Fruit fly (Drosophila melanogaster): ENCODE results near the gene CG13386.

Gene CG13386

dm6 chr2L:8382646-8383045 lies 16.2 kb upstream of the CG13386 start, which contains the start of the genes CG13392 and Rcd4 (continued):
- TF ChIP-seq Eip93F (GFP tag; optimal IDR thresholded peaks at IDR 0.05) (no peak), lz (GFP tag; optimal IDR thresholded peaks at IDR 0.05) (peak; percentile 75), CG11762 (GFP tag; optimal IDR thresholded peaks at IDR 0.05; ENCODE audit: insufficient read depth) (peak; percentile 21), CG11902 (GFP tag; optimal IDR thresholded peaks at IDR 0.05) (peak; percentile 39), CG11294 (GFP tag; IDR thresholded peaks at IDR 0.05) (peak; percentile 38; the same call in 1 of the 2 replicates), svp (GFP tag) (peak; percentile 47), Sox102F (GFP tag; optimal IDR thresholded peaks at IDR 0.05) (peak; percentile 65), dsx (GFP tag; optimal IDR thresholded peaks at IDR 0.05; ENCODE audit: poor library complexity, severe bottlenecking) (peak; percentile 30), esn (GFP tag; optimal IDR thresholded peaks at IDR 0.05) (peak; percentile 77), fkh (GFP tag; optimal IDR thresholded peaks at IDR 0.05) (no peak), CG7368 (GFP tag; optimal IDR thresholded peaks at IDR 0.05) (peak; percentile 59), net (GFP tag; optimal IDR thresholded peaks at IDR 0.05) (peak; percentile 52), cyc (GFP tag; optimal IDR thresholded peaks at IDR 0.05) (peak; percentile 77), Ets96B (tag; optimal IDR thresholded peaks at IDR 0.05) (peak; percentile 12), CG3032 (tag; optimal IDR thresholded peaks at IDR 0.05) (peak; percentile 47), CG34406 (GFP tag; optimal IDR thresholded peaks at IDR 0.05) (peak; percentile 14), eg (GFP tag; IDR thresholded peaks at IDR 0.05) (peak; percentile 64)

DNA sequence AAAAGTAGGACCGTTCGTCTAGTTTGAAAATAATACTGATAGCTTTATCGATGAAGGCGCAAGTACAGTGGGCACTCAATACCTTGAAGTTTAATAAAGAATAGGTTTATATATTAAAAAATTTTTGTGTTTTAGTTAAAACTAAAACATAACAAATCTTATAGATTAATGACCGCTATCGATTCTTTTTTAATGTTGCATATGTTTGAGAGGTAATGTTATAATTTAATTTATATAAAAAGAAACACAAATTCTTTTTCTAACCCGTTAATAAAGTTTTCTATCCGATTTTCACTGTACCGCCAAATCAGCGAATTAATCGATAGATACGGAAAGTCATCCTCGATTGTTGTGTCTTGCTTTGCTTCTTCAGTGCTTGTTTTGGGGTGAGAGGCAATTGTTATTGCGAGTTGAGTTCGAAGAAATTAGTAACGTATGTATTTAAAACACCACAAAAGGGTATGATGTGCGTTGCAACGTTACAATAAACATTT lies 14.7 kb upstream of the CG13386 start, which contains the start of the genes Dad1 and CG13384:
TSS of gene Dad1 (minus strand) at position 30 of the 494 bp plus-strand sequence.
TSS of gene CG13384 (plus strand) at position 348 of the 494 bp plus-strand sequence.
- peak; percentile 86 for TF ChIP-seq Lpt (GFP tag; optimal IDR thresholded peaks at IDR 0.05)
- peak; percentile 80 for TF ChIP-seq spab (GFP tag; optimal IDR thresholded peaks at IDR 0.05)
- TF ChIP-seq CG6163 (GFP tag; IDR thresholded peaks at IDR 0.05) = no peak; the same call in 1 of the 3 replicates
- peak; percentile 89 for TF ChIP-seq Sox15 (GFP tag; optimal IDR thresholded peaks at IDR 0.05)
- TF ChIP-seq Eip75B (GFP tag; optimal IDR thresholded peaks at IDR 0.05) = peak; percentile 89
- TF ChIP-seq cyc (GFP tag; optimal IDR thresholded peaks at IDR 0.05) = peak; percentile 89
- TF ChIP-seq Sox102F (GFP tag; optimal IDR thresholded peaks at IDR 0.05) = peak; percentile 86
- peak; percentile 93 for TF ChIP-seq CG32006 (GFP tag; optimal IDR thresholded peaks at IDR 0.05)
- peak; percentile 94 for TF ChIP-seq CG11294 (GFP tag; IDR thresholded peaks at IDR 0.05)
- peak; percentile 93 for TF ChIP-seq CG8632 (GFP tag; optimal IDR thresholded peaks at IDR 0.05)
- TF ChIP-seq Blimp-1 (GFP tag; optimal IDR thresholded peaks at IDR 0.05) = peak; percentile 85
- peak; percentile 86 for TF ChIP-seq CG31627 (GFP tag; optimal IDR thresholded peaks at IDR 0.05)
- TF ChIP-seq CG8319 (GFP tag; optimal IDR thresholded peaks at IDR 0.05) = peak; percentile 84
- peak; percentile 94 for TF ChIP-seq eg (GFP tag; IDR thresholded peaks at IDR 0.05)
- TF ChIP-seq topi (GFP tag; optimal IDR thresholded peaks at IDR 0.05) = peak; percentile 89
- peak; percentile 57 for TF ChIP-seq dac (GFP tag; optimal IDR thresholded peaks at IDR 0.05)
- TF ChIP-seq Sox14 (GFP tag; optimal IDR thresholded peaks at IDR 0.05) = peak; percentile 91
- peak; percentile 91 for TF ChIP-seq CG10669 (GFP tag; optimal IDR thresholded peaks at IDR 0.05)
- peak; percentile 96 for TF ChIP-seq esn (GFP tag; optimal IDR thresholded peaks at IDR 0.05)
- TF ChIP-seq Hr4 (GFP tag; optimal IDR thresholded peaks at IDR 0.05) = peak; percentile 93
- TF ChIP-seq Hr39 (GFP tag; optimal IDR thresholded peaks at IDR 0.05) = peak; percentile 83
- peak; percentile 88 for TF ChIP-seq CG6792 (GFP tag; optimal IDR thresholded peaks at IDR 0.05)
- no peak for TF ChIP-seq Hr38 (GFP tag; optimal IDR thresholded peaks at IDR 0.05)
- TF ChIP-seq acj6 (GFP tag; optimal IDR thresholded peaks at IDR 0.05) = peak; percentile 94
- peak; percentile 93 for TF ChIP-seq CG34406 (GFP tag; optimal IDR thresholded peaks at IDR 0.05)
- TF ChIP-seq net (GFP tag; optimal IDR thresholded peaks at IDR 0.05) = peak; percentile 87
- peak; percentile 61 for TF ChIP-seq CG16779 (tag; optimal IDR thresholded peaks at IDR 0.05)
- peak; percentile 78 for TF ChIP-seq fd59A (GFP tag; optimal IDR thresholded peaks at IDR 0.05)
- peak; percentile 78 for TF ChIP-seq CG6854 (GFP tag; optimal IDR thresholded peaks at IDR 0.05)
- TF ChIP-seq pdm3 (GFP tag; optimal IDR thresholded peaks at IDR 0.05) = peak; percentile 90
- peak; percentile 98 for TF ChIP-seq Eip78C (GFP tag)
- TF ChIP-seq vri (GFP tag; optimal IDR thresholded peaks at IDR 0.05) = peak; percentile 77
- TF ChIP-seq CG7368 (GFP tag; optimal IDR thresholded peaks at IDR 0.05) = peak; percentile 81
- peak; percentile 45 for TF ChIP-seq fd85E (GFP tag; optimal IDR thresholded peaks at IDR 0.05)
- TF ChIP-seq Eip93F (GFP tag; optimal IDR thresholded peaks at IDR 0.05) = peak; percentile 83
- TF ChIP-seq CG3919 (GFP tag; optimal IDR thresholded peaks at IDR 0.05) = peak; percentile 89
- TF ChIP-seq CG11902 (GFP tag; optimal IDR thresholded peaks at IDR 0.05) = peak; percentile 86
- peak; percentile 88 for TF ChIP-seq CG6808 (GFP tag; optimal IDR thresholded peaks at IDR 0.05)
- peak; percentile 95 for TF ChIP-seq CG3032 (tag; optimal IDR thresholded peaks at IDR 0.05)
- peak; percentile 96 for TF ChIP-seq svp (GFP tag)
- TF ChIP-seq OdsH (GFP tag; optimal IDR thresholded peaks at IDR 0.05) = peak; percentile 95
- peak; percentile 91 for TF ChIP-seq Met (GFP tag; optimal IDR thresholded peaks at IDR 0.05)
- TF ChIP-seq CG10631 (GFP tag; optimal IDR thresholded peaks at IDR 0.05) = peak; percentile 91
